Fruit fly (Drosophila melanogaster): ENCODE measurements around the gene CG11313.

DNA sequence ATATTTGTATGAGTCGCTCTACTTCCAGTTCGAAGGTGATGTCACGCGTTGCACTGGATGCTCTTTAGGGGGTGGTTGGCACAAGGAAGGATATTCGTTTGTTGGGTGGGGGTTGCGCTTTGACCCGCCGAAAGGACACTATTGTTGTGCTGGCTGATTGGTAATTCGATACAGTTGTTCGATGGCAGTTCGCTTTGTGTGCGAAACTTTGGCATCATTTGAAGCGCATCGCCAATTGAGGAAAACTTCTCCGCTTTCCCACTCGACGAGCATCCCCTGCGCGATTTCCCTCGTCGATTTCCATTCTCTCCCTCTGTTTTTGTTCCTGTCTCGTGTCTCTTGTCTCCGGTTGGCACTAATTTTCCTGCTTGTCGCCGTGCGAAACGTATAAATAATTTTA lies 20.5 kb downstream of the CG11313 start:
- TF ChIP-seq salr (GFP tag; optimal IDR thresholded peaks at IDR 0.05), result no peak
- TF ChIP-seq CG6276 (GFP tag; optimal IDR thresholded peaks at IDR 0.05), result no peak
- no peak for TF ChIP-seq CG9139 (GFP tag; optimal IDR thresholded peaks at IDR 0.05)
- TF ChIP-seq achi (GFP tag; optimal IDR thresholded peaks at IDR 0.05), result no peak
- no peak for TF ChIP-seq CG10631 (GFP tag; optimal IDR thresholded peaks at IDR 0.05)
- no peak for TF ChIP-seq Gug (GFP tag; IDR thresholded peaks at IDR 0.05)
- no peak for TF ChIP-seq ss (GFP tag; optimal IDR thresholded peaks at IDR 0.05)
- no peak for TF ChIP-seq CG31627 (GFP tag; optimal IDR thresholded peaks at IDR 0.05)
- no peak for TF ChIP-seq Met (GFP tag; optimal IDR thresholded peaks at IDR 0.05)
